Worm (Caenorhabditis elegans): Measurements from ENCODE around the gene C10G8.8.

- no peak for TF ChIP-seq ama-1 (optimal IDR thresholded peaks at IDR 0.05)
- TF ChIP-seq hlh-15 (tag; optimal IDR thresholded peaks at IDR 0.05) = no peak
- TF ChIP-seq nhr-232 (tag; optimal IDR thresholded peaks at IDR 0.05) = no peak
- no peak for TF ChIP-seq ceh-2 (tag; optimal IDR thresholded peaks at IDR 0.05)
- TF ChIP-seq unc-42 (tag; optimal IDR thresholded peaks at IDR 0.05) = no peak
- TF ChIP-seq pax-1 (tag; optimal IDR thresholded peaks at IDR 0.05) = no peak
- no peak for TF ChIP-seq ceh-6 (GFP tag; optimal IDR thresholded peaks at IDR 0.05)
- TF ChIP-seq eyg-1 (tag; optimal IDR thresholded peaks at IDR 0.05) = no peak
- no peak for TF ChIP-seq dmd-4 (tag; optimal IDR thresholded peaks at IDR 0.05; ENCODE audit: borderline replicate concordance)
- TF ChIP-seq elt-2 (tag; optimal IDR thresholded peaks at IDR 0.05) = no peak
- no peak for TF ChIP-seq hlh-8 (tag; optimal IDR thresholded peaks at IDR 0.05)
Measured at ce11 chrV:5312453-5312852, 15.8 kb downstream of the C10G8.8 start, which contains the start of gene C10G8.3.

Measured in whole organism, late embryonic.